Worm (Caenorhabditis elegans) whole organism, midembryonic: Measurements from ENCODE around the gene M142.5.

Experiments
- cog-1 ChIP-seq: sonication (generic microtip); optimal IDR thresholded peaks from 2 replicates; lab custom pipeline; 2016; ENCODE audit warnings: missing genetic modification characterization, missing compliant biosample characterization
- flt-1 ChIP-seq: fragments of 200-800 bp; sonication (Bioruptor generic); IDR thresholded peaks from 2 replicates; pipeline ENCODE4 v1.3.6; 2022; ENCODE audit warnings: missing genetic modification characterization, missing compliant biosample characterization
- med-1 ChIP-seq: sonication (generic microtip); optimal IDR thresholded peaks from 2 replicates; lab custom pipeline; 2017; ENCODE audit warnings: missing genetic modification characterization, mild to moderate bottlenecking, missing compliant biosample characterization, antibody characterized with exemption, missing genetic modification reagents; ENCODE audit not compliant: insufficient read depth
- tab-1 ChIP-seq: fragments of 200-800 bp; sonication (Bioruptor generic); IDR thresholded peaks from 2 replicates; pipeline ENCODE4 v1.3.6; 2022; ENCODE audit warnings: missing genetic modification characterization, missing compliant biosample characterization
- ztf-23 ChIP-seq: fragments of 200-800 bp; sonication (Bioruptor generic); IDR thresholded peaks from 2 replicates; pipeline ENCODE4 v1.3.6; 2022; ENCODE audit warnings: missing genetic modification reagents, missing genetic modification characterization, missing compliant biosample characterization
- ztf-29 ChIP-seq: fragments of 200-800 bp; sonication (Bioruptor generic); IDR thresholded peaks from 2 replicates; pipeline ENCODE4 v1.3.6; 2022; ENCODE audit warnings: missing genetic modification reagents, missing genetic modification characterization, missing compliant biosample characterization

DNA sequence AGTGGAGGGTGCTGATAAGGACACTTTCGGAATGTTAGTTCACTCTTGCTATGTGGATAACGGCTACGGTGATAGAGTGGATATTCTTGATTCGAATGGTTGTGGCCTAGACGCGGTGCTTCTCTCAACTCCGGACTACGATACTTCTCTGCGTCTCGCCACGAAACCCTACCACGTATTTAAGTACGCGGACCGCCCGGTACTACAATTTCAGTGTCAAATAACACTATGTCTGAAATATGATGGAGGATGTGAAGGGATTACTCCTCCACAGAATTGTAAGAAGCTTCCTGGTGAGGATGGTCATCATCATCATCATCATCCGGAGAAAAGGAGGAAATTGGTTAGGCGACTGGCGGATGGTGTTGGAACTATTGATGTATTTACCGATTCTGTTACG, 16.0 kb upstream of the M142.5 start:
- TF ChIP-seq ztf-29 (GFP tag; lab: Robert Waterston, UW) (no peak), tab-1 (no peak), med-1 (GFP tag; lab: Kevin White, UChicago) (no peak), cog-1 (no peak), ztf-23 (GFP tag; lab: Robert Waterston, UW) (no peak), flt-1 (GFP tag; lab: Robert Waterston, UW) (no peak)
